Worm (Caenorhabditis elegans) whole organism, L1 larva: ENCODE results near the gene pqn-10.

ENCODE experiments used
- C16A3.4 ChIP-seq: fragments of 150-350 bp; optimal IDR thresholded peaks from 2 replicates; lab custom pipeline; 2014; ENCODE audit warnings: missing biosample characterization, missing genetic modification characterization
- ces-1 ChIP-seq: fragments of 150-350 bp; optimal IDR thresholded peaks from 2 replicates; lab custom pipeline; 2014; ENCODE audit warnings: missing biosample characterization, missing genetic modification reagents, missing genetic modification characterization
- dpl-1 ChIP-seq, 3 experiments: fragments of 150-350 bp in 2 of 3; sonication (generic microtip) in 1 of 3; optimal IDR thresholded peaks; 2 replicates each; lab custom pipeline; 2014 to 2017; ENCODE audit warnings: missing biosample characterization in 3 of 3, missing genetic modification characterization in 3 of 3, missing genetic modification reagents in 3 of 3
- nhr-28 ChIP-seq: fragments of 150-350 bp; optimal IDR thresholded peaks from 2 replicates; lab custom pipeline; 2014; ENCODE audit warnings: missing biosample characterization, missing genetic modification characterization
- nhr-77 ChIP-seq: fragments of 150-350 bp; optimal IDR thresholded peaks from 2 replicates; lab custom pipeline; 2014; ENCODE audit warnings: missing biosample characterization, missing genetic modification characterization

pqn-10 gene

ce11 chrIII:6579398-6579797 lies 51.4 kb downstream of the pqn-10 start, which contains the start of gene F27B3.8:
Gene F27B3.8, plus strand, starts transcription at chrIII:6579698.
- no peak for TF ChIP-seq dpl-1 (GFP tag; optimal IDR thresholded peaks at IDR 0.05; lab: Kevin White, UChicago)
- TF ChIP-seq C16A3.4 (tag; lab: Kevin White, UChicago): no peak
- TF ChIP-seq nhr-28 (tag; lab: Kevin White, UChicago): no peak
- TF ChIP-seq ces-1 (GFP tag; lab: Kevin White, UChicago): no peak
- no peak for TF ChIP-seq nhr-77 (tag; lab: Kevin White, UChicago)
- TF ChIP-seq, all 84 proteins: peak for 0
